Worm (Caenorhabditis elegans): ENCODE measurements around the gene dvc-1.
A peak's percentile ranks its signal among the peaks of the same experiment; 100 is the strongest.

Gene dvc-1

ce11 chrV:11198094-11198493, 41.0 kb downstream of the dvc-1 start:
- TF ChIP-seq ceh-83 (GFP tag; optimal IDR thresholded peaks at IDR 0.05) (no peak), mls-2 (tag; optimal IDR thresholded peaks at IDR 0.05) (no peak), blmp-1 (tag; optimal IDR thresholded peaks at IDR 0.05) (peak; percentile 55), flh-1 (GFP tag; optimal IDR thresholded peaks at IDR 0.05) (no peak)

ce11 chrV:11196631-11197258, 42.4 kb downstream of the dvc-1 start:
- TF ChIP-seq hlh-1 (tag; optimal IDR thresholded peaks at IDR 0.05), result no peak
- TF ChIP-seq nhr-76 (tag; optimal IDR thresholded peaks at IDR 0.05), result no peak
- TF ChIP-seq cnd-1 (tag; optimal IDR thresholded peaks at IDR 0.05), result no peak
- no peak for TF ChIP-seq mls-2 (tag; optimal IDR thresholded peaks at IDR 0.05)
- TF ChIP-seq lsy-2 (tag; optimal IDR thresholded peaks at IDR 0.05), result no peak
- no peak for TF ChIP-seq tbx-8 (GFP tag; optimal IDR thresholded peaks at IDR 0.05)
- TF ChIP-seq unc-39 (tag; optimal IDR thresholded peaks at IDR 0.05), result no peak
- no peak for TF ChIP-seq blmp-1 (tag; optimal IDR thresholded peaks at IDR 0.05)
- TF ChIP-seq unc-120 (tag; optimal IDR thresholded peaks at IDR 0.05; ENCODE audit: poor library complexity, severe bottlenecking), result no peak
- TF ChIP-seq pha-4 (tag; optimal IDR thresholded peaks at IDR 0.05), result no peak
- TF ChIP-seq drap-1 (GFP tag; optimal IDR thresholded peaks at IDR 0.05), result no peak
- TF ChIP-seq elt-1 (tag; optimal IDR thresholded peaks at IDR 0.05; ENCODE audit: borderline replicate concordance, insufficient read depth), result no peak
- no peak for TF ChIP-seq mep-1 (tag; optimal IDR thresholded peaks at IDR 0.05)
- no peak for TF ChIP-seq ceh-39 (tag; optimal IDR thresholded peaks at IDR 0.05)
- TF ChIP-seq ces-1 (GFP tag; optimal IDR thresholded peaks at IDR 0.05), result no peak
- no peak for TF ChIP-seq sptf-1 (tag; optimal IDR thresholded peaks at IDR 0.05)
- TF ChIP-seq nhr-12 (tag; optimal IDR thresholded peaks at IDR 0.05), result no peak

- TF ChIP-seq ceh-83 (GFP tag; optimal IDR thresholded peaks at IDR 0.05), result no peak
- TF ChIP-seq ces-1 (GFP tag; optimal IDR thresholded peaks at IDR 0.05), result no peak
- no peak for TF ChIP-seq mls-2 (tag; optimal IDR thresholded peaks at IDR 0.05)
- TF ChIP-seq elt-3 (tag; optimal IDR thresholded peaks at IDR 0.05), result no peak
- no peak for TF ChIP-seq unc-120 (tag; optimal IDR thresholded peaks at IDR 0.05; ENCODE audit: poor library complexity, severe bottlenecking)
- no peak for TF ChIP-seq nhr-28 (tag; optimal IDR thresholded peaks at IDR 0.05)
- no peak for TF ChIP-seq sptf-1 (tag; optimal IDR thresholded peaks at IDR 0.05)
- TF ChIP-seq lsy-2 (tag; optimal IDR thresholded peaks at IDR 0.05), result no peak
- no peak for TF ChIP-seq bed-3 (GFP tag; optimal IDR thresholded peaks at IDR 0.05)
- TF ChIP-seq zip-8 (tag; optimal IDR thresholded peaks at IDR 0.05), result no peak
- TF ChIP-seq snpc-4 (tag; optimal IDR thresholded peaks at IDR 0.05), result no peak
- no peak for TF ChIP-seq cnd-1 (tag; optimal IDR thresholded peaks at IDR 0.05)
- TF ChIP-seq drap-1 (GFP tag; optimal IDR thresholded peaks at IDR 0.05), result no peak
- TF ChIP-seq mab-5 (tag; optimal IDR thresholded peaks at IDR 0.05), result no peak
- TF ChIP-seq ceh-43 (GFP tag; optimal IDR thresholded peaks at IDR 0.05), result no peak
- no peak for TF ChIP-seq M03D4.4 (tag; optimal IDR thresholded peaks at IDR 0.05)
- TF ChIP-seq lin-13 (tag; optimal IDR thresholded peaks at IDR 0.05), result no peak
- no peak for TF ChIP-seq ceh-39 (tag; optimal IDR thresholded peaks at IDR 0.05)
- no peak for TF ChIP-seq ham-2 (GFP tag; optimal IDR thresholded peaks at IDR 0.05)
- no peak for TF ChIP-seq hlh-1 (tag; optimal IDR thresholded peaks at IDR 0.05)
Measured at ce11 chrV:11196109-11196508, 43.0 kb downstream of the dvc-1 start, which contains the start of gene clc-6. TSS of gene clc-6 (minus strand) at chrV:11196209.

- TF ChIP-seq nhr-237 (tag; optimal IDR thresholded peaks at IDR 0.05) (no peak), M03D4.4 (tag; optimal IDR thresholded peaks at IDR 0.05) (no peak), unc-39 (tag; optimal IDR thresholded peaks at IDR 0.05) (no peak)
Measured at ce11 chrV:11190983-11191382, 48.1 kb downstream of the dvc-1 start, which contains the start of gene lgc-49. TSS of gene lgc-49 (plus strand) at chrV:11191283.
